Fruit fly (Drosophila melanogaster): Measurements from ENCODE around the gene ppk27.

Gene ppk27

dm6 chr3L:3760395-3760997 lies 5.5 kb upstream of the ppk27 start (continued):
- no peak for TF ChIP-seq CG8290 (GFP tag; optimal IDR thresholded peaks at IDR 0.05)
- TF ChIP-seq CG8290 (tag; optimal IDR thresholded peaks at IDR 0.05): peak in 1 of 2 experiments; percentile 43
- TF ChIP-seq kah (GFP tag; optimal IDR thresholded peaks at IDR 0.05): no peak
- TF ChIP-seq eyg (GFP tag; optimal IDR thresholded peaks at IDR 0.05): peak; percentile 3
- TF ChIP-seq Camta (GFP tag; optimal IDR thresholded peaks at IDR 0.05): peak; percentile 28
- TF ChIP-seq inv (GFP tag; IDR thresholded peaks at IDR 0.05; ENCODE audit: partially characterized antibody): no peak
- TF ChIP-seq CG3847 (GFP tag; IDR thresholded peaks at IDR 0.05): 0 out of 2 replicates have a peak, but pooled peaks have one; percentile 16
- 0 out of 2 replicates have a peak, but pooled peaks have one; percentile 30 for TF ChIP-seq Rx (GFP tag; IDR thresholded peaks at IDR 0.05)
- no peak for TF ChIP-seq CG34224 (GFP tag; IDR thresholded peaks at IDR 0.05; ENCODE audit: partially characterized antibody)
- peak; percentile 31; the same call in 1 of the 2 replicates for TF ChIP-seq seq (GFP tag; IDR thresholded peaks at IDR 0.05)
- TF ChIP-seq Ets97D (GFP tag; optimal IDR thresholded peaks at IDR 0.05): no peak
- TF ChIP-seq lab (GFP tag; optimal IDR thresholded peaks at IDR 0.05): peak; percentile 64
- TF ChIP-seq Atf6 (GFP tag; IDR thresholded peaks at IDR 0.05): peak; percentile 59
- no peak for TF ChIP-seq Antp (GFP tag; optimal IDR thresholded peaks at IDR 0.05)
- no peak for TF ChIP-seq Sin3A (optimal IDR thresholded peaks at IDR 0.05)
- 0 out of 2 replicates have a peak, but pooled peaks have one; percentile 2 for TF ChIP-seq H2.0 (GFP tag; IDR thresholded peaks at IDR 0.05)
- TF ChIP-seq Optix (GFP tag; IDR thresholded peaks at IDR 0.05): no peak
- TF ChIP-seq al (GFP tag; IDR thresholded peaks at IDR 0.05): peak; percentile 48; the same call in 1 of the 2 replicates
- TF ChIP-seq dmrt99B (tag; optimal IDR thresholded peaks at IDR 0.05): peak; percentile 43
- TF ChIP-seq CG34376 (GFP tag; optimal IDR thresholded peaks at IDR 0.05): no peak
- peak; percentile 29 for TF ChIP-seq org-1 (GFP tag; optimal IDR thresholded peaks at IDR 0.05)
- peak; percentile 15 for TF ChIP-seq tin (GFP tag; optimal IDR thresholded peaks at IDR 0.05)
- TF ChIP-seq mirr (GFP tag; optimal IDR thresholded peaks at IDR 0.05): peak; percentile 24
- TF ChIP-seq Rfx (GFP tag; IDR thresholded peaks at IDR 0.05): peak; percentile 71
- TF ChIP-seq CG2678 (tag; optimal IDR thresholded peaks at IDR 0.05): peak; percentile 60
- no peak for TF ChIP-seq repo (GFP tag; optimal IDR thresholded peaks at IDR 0.05)
- no peak for TF ChIP-seq cg (GFP tag; optimal IDR thresholded peaks at IDR 0.05)
- TF ChIP-seq sens (GFP tag): peak; percentile 69
- no peak for TF ChIP-seq sima (GFP tag; optimal IDR thresholded peaks at IDR 0.05)
- TF ChIP-seq CG15601 (tag; optimal IDR thresholded peaks at IDR 0.05): no peak
- TF ChIP-seq CG2199 (GFP tag; IDR thresholded peaks at IDR 0.05): no peak
- no peak for TF ChIP-seq dmrt11E (tag; optimal IDR thresholded peaks at IDR 0.05)
- peak; percentile 55 for TF ChIP-seq gro (GFP tag; optimal IDR thresholded peaks at IDR 0.05)
- TF ChIP-seq Dbx (GFP tag; IDR thresholded peaks at IDR 0.05): peak; percentile 70
- peak; percentile 38 for TF ChIP-seq pho (GFP tag; optimal IDR thresholded peaks at IDR 0.05)
- no peak for TF ChIP-seq CG11560 (tag; IDR thresholded peaks at IDR 0.05)
- no peak for TF ChIP-seq HLHmδ (GFP tag; optimal IDR thresholded peaks at IDR 0.05)
- TF ChIP-seq ap (GFP tag; IDR thresholded peaks at IDR 0.05): 0 out of 2 replicates have a peak, but pooled peaks have one; percentile 4
- TF ChIP-seq h (optimal IDR thresholded peaks at IDR 0.05): no peak
- TF ChIP-seq Meics (GFP tag; optimal IDR thresholded peaks at IDR 0.05): peak; percentile 55
- no peak for TF ChIP-seq gcm (GFP tag; optimal IDR thresholded peaks at IDR 0.05)
- no peak for TF ChIP-seq CG10267 (tag; optimal IDR thresholded peaks at IDR 0.05)
- peak; percentile 91 for TF ChIP-seq ftz-f1 (GFP tag; optimal IDR thresholded peaks at IDR 0.05)
- TF ChIP-seq CG12942 (GFP tag; optimal IDR thresholded peaks at IDR 0.05): no peak
- TF ChIP-seq CG9727 (GFP tag; optimal IDR thresholded peaks at IDR 0.05): peak; percentile 9
- peak; percentile 10 for TF ChIP-seq CG7786 (GFP tag; optimal IDR thresholded peaks at IDR 0.05)
- peak; percentile 75 for TF ChIP-seq CG2120 (GFP tag; optimal IDR thresholded peaks at IDR 0.05)
- peak; percentile 46 for TF ChIP-seq CG12071 (GFP tag; optimal IDR thresholded peaks at IDR 0.05)
- peak; percentile 62 for TF ChIP-seq grau (tag; optimal IDR thresholded peaks at IDR 0.05)
- peak; percentile 7; the same call in 1 of the 2 replicates for TF ChIP-seq CG11247 (GFP tag; IDR thresholded peaks at IDR 0.05)
- TF ChIP-seq sob (GFP tag; IDR thresholded peaks at IDR 0.05): peak; percentile 50; the same call in 1 of the 2 replicates
- no peak for TF ChIP-seq twi (tag; optimal IDR thresholded peaks at IDR 0.05)
